Worm (Caenorhabditis elegans): ENCODE measurements around the gene usp-50.

usp-50 gene

ce11 chrV:17982935-17983334 lies 58.2 kb downstream of the usp-50 start:
- TF ChIP-seq lin-32 (GFP tag; optimal IDR thresholded peaks at IDR 0.05) (no peak), ceh-39 (tag; optimal IDR thresholded peaks at IDR 0.05) (no peak), lsy-2 (tag; optimal IDR thresholded peaks at IDR 0.05) (peak; percentile 86), nhr-237 (tag; optimal IDR thresholded peaks at IDR 0.05) (no peak)
